Fruit fly (Drosophila melanogaster): ENCODE data around the gene gcm.

Gene gcm

dm6 chr2L:9581582-9581981 lies at the start of gene gcm:
TSS of gene gcm (minus strand) at chr2L:9581745.
- TF ChIP-seq CTCF (optimal IDR thresholded peaks at IDR 0.05), result no peak
- TF ChIP-seq CG8478 (optimal IDR thresholded peaks at IDR 0.05), result no peak

dm6 chr2L:9625185-9625584 lies 43.6 kb upstream of the gcm start, which contains the start of gene CG31882:
TSS of gene CG31882 (minus strand) at chr2L:9625285.
- TF ChIP-seq CG8478 (optimal IDR thresholded peaks at IDR 0.05) (no peak), CTCF (optimal IDR thresholded peaks at IDR 0.05) (no peak)

dm6 chr2L:9619925-9620324 lies 38.4 kb upstream of the gcm start:
- TF ChIP-seq CG8478 (optimal IDR thresholded peaks at IDR 0.05), result no peak
- no peak for TF ChIP-seq CTCF (optimal IDR thresholded peaks at IDR 0.05)

dm6 chr2L:9618871-9619270 lies 37.3 kb upstream of the gcm start:
- TF ChIP-seq CTCF (optimal IDR thresholded peaks at IDR 0.05) (no peak), CG8478 (optimal IDR thresholded peaks at IDR 0.05) (no peak)

- TF ChIP-seq CTCF (optimal IDR thresholded peaks at IDR 0.05) (no peak), CG8478 (optimal IDR thresholded peaks at IDR 0.05) (no peak)
Observed at dm6 chr2L:9617908-9618307, 36.4 kb upstream of the gcm start.

dm6 chr2L:9616654-9617053 lies 35.1 kb upstream of the gcm start:
- TF ChIP-seq CG8478 (optimal IDR thresholded peaks at IDR 0.05) (no peak), CTCF (optimal IDR thresholded peaks at IDR 0.05) (peak in 1 of 2 experiments; percentile 63)

dm6 chr2L:9615983-9616519 lies 34.5 kb upstream of the gcm start, which contains the start of gene GlcAT-S:
TSS of gene GlcAT-S (plus strand) at chr2L:9616469.
- TF ChIP-seq CTCF (optimal IDR thresholded peaks at IDR 0.05) (no peak), CG8478 (optimal IDR thresholded peaks at IDR 0.05) (no peak)

dm6 chr2L:9615561-9615960 lies 34.0 kb upstream of the gcm start:
- no peak for TF ChIP-seq CTCF (optimal IDR thresholded peaks at IDR 0.05)
- TF ChIP-seq CG8478 (optimal IDR thresholded peaks at IDR 0.05), result no peak

dm6 chr2L:9614674-9615258 lies 33.2 kb upstream of the gcm start:
- no peak for TF ChIP-seq CG8478 (optimal IDR thresholded peaks at IDR 0.05)

- TF ChIP-seq CG8478 (optimal IDR thresholded peaks at IDR 0.05) (no peak), CTCF (optimal IDR thresholded peaks at IDR 0.05) (no peak)
Observed at dm6 chr2L:9613922-9614321, 32.4 kb upstream of the gcm start.

- TF ChIP-seq CG8478 (optimal IDR thresholded peaks at IDR 0.05) (no peak), CTCF (optimal IDR thresholded peaks at IDR 0.05) (peak; percentile 80 to 91)
Observed at dm6 chr2L:9613006-9613690, 31.6 kb upstream of the gcm start, which contains the start of gene Trx2. TSS of gene Trx2 (plus strand) at chr2L:9613166.

dm6 chr2L:9612654-9613005 lies 31.1 kb upstream of the gcm start:
- TF ChIP-seq CG8478 (optimal IDR thresholded peaks at IDR 0.05) (no peak), CTCF (optimal IDR thresholded peaks at IDR 0.05) (peak in 1 of 2 experiments; percentile 88)

dm6 chr2L:9609337-9609856 lies 27.9 kb upstream of the gcm start:
- no peak for TF ChIP-seq CG8478 (optimal IDR thresholded peaks at IDR 0.05)
- no peak for TF ChIP-seq CTCF (optimal IDR thresholded peaks at IDR 0.05)

dm6 chr2L:9607997-9608563 lies 26.5 kb upstream of the gcm start, which contains the start of gene gcm2:
TSS of gene gcm2 (plus strand) at chr2L:9608562.
- no peak for TF ChIP-seq CTCF (optimal IDR thresholded peaks at IDR 0.05)
- TF ChIP-seq CG8478 (optimal IDR thresholded peaks at IDR 0.05), result no peak

- no peak for TF ChIP-seq CG8478 (optimal IDR thresholded peaks at IDR 0.05)
- no peak for TF ChIP-seq CTCF (optimal IDR thresholded peaks at IDR 0.05)
Observed at dm6 chr2L:9602103-9602502, 20.6 kb upstream of the gcm start.

- TF ChIP-seq CTCF (optimal IDR thresholded peaks at IDR 0.05), result no peak
- TF ChIP-seq CG8478 (optimal IDR thresholded peaks at IDR 0.05), result no peak
Observed at dm6 chr2L:9601220-9601619, 19.7 kb upstream of the gcm start.

All from S2 (cell line).